Fruit fly (Drosophila melanogaster) whole organism, pupa: ENCODE results near the gene gish.

Source experiments
- CG13204 ChIP-seq: fragments of 200-800 bp; sonication (Bioruptor generic); optimal IDR thresholded peaks from 2 replicates; lab custom pipeline; 2018; ENCODE audit warnings: missing biosample characterization, mild to moderate bottlenecking, missing genetic modification characterization, moderate library complexity
- CG8301 ChIP-seq: fragments of 200-800 bp; sonication (Bioruptor generic); optimal IDR thresholded peaks from 2 replicates; lab custom pipeline; 2018; ENCODE audit warnings: missing biosample characterization, mild to moderate bottlenecking, missing genetic modification characterization
- EcR ChIP-seq: fragments of 200-800 bp; sonication (Bioruptor generic); optimal IDR thresholded peaks from 3 replicates; lab custom pipeline; 2019; ENCODE audit warnings: missing biosample characterization, missing genetic modification characterization, mild to moderate bottlenecking, moderate library complexity, missing genetic modification reagents
- Snoo ChIP-seq: fragments of 200-800 bp; sonication (Bioruptor generic); optimal IDR thresholded peaks from 3 replicates; lab custom pipeline; 2017; ENCODE audit warnings: missing biosample characterization, mild to moderate bottlenecking, missing genetic modification characterization, inconsistent platforms

dm6 chr3R:16341817-16342374, 69.6 kb downstream of the gish start, which contains the start of the genes SF2 and pad:
- TF ChIP-seq CG13204 (GFP tag; lab: Kevin White, UChicago) (no peak), CG8301 (tag; lab: Kevin White, UChicago) (peak; percentile 29), Snoo (tag; lab: Kevin White, UChicago) (peak; percentile 69), EcR (GFP tag; lab: Kevin White, UChicago) (no peak)
